Fruit fly (Drosophila melanogaster) whole organism: ENCODE measurements around the gene crn.

ENCODE experiments used
- CG8478 ChIP-seq: fragments of >200 bp; optimal IDR thresholded peaks from 2 replicates; lab custom pipeline; 2018; ENCODE audit warnings: inconsistent platforms
- Dll ChIP-seq: fragments of >200 bp; optimal IDR thresholded peaks from 2 replicates; lab custom pipeline; 2017
- EcR ChIP-seq, 2 experiments: fragments of >200 bp; optimal IDR thresholded peaks; 2 replicates each; lab custom pipeline; 2017; ENCODE audit warnings: missing biosample characterization in 2 of 2, missing genetic modification characterization in 2 of 2, missing genetic modification reagents in 2 of 2
- pan ChIP-seq: fragments of >200 bp; optimal IDR thresholded peaks from 2 replicates; lab custom pipeline; 2017
- psq ChIP-seq: fragments of >200 bp; optimal IDR thresholded peaks from 2 replicates; lab custom pipeline; 2017
- usp ChIP-seq: fragments of >200 bp; optimal IDR thresholded peaks from 2 replicates; lab custom pipeline; 2017; ENCODE audit warnings: missing biosample characterization, missing genetic modification characterization, mixed read lengths

crn gene

DNA sequence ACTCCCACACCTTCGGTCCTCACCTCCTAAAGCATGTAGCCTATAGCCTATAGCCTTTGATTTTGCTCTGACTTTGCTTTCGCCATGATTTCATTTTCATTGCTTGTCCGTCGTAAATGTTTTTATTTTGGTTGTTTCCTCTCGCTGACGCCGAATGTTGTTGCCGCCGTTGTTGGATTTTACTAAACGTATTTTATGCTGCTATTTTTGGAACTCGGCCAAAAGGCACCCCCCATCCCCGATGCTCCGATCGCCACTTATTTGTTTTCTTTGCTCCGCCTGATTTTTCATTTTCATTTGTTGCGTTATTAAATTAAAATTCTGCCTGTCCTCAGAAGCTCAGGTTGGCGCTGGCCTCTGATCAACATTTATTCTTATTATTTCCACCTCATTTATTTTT lies 30.5 kb downstream of the crn start:
- TF ChIP-seq pan (lab: Kevin White, UChicago): no peak
- no peak for TF ChIP-seq CG8478 (lab: Kevin White, UChicago)
- TF ChIP-seq usp (GFP tag; lab: Kevin White, UChicago): no peak
- no peak for TF ChIP-seq Dll (lab: Kevin White, UChicago)
- TF ChIP-seq EcR (GFP tag; optimal IDR thresholded peaks at IDR 0.05; lab: Kevin White, UChicago): no peak
- no peak for TF ChIP-seq psq (lab: Kevin White, UChicago)

- TF ChIP-seq CG8478 (lab: Kevin White, UChicago): no peak
- no peak for TF ChIP-seq psq (lab: Kevin White, UChicago)
- no peak for TF ChIP-seq Dll (lab: Kevin White, UChicago)
- TF ChIP-seq pan (lab: Kevin White, UChicago): no peak
- TF ChIP-seq EcR (GFP tag; optimal IDR thresholded peaks at IDR 0.05; lab: Kevin White, UChicago): no peak
- no peak for TF ChIP-seq usp (GFP tag; lab: Kevin White, UChicago)
Observed at dm6 chrX:2218455-2218854, 31.3 kb downstream of the crn start.

DNA sequence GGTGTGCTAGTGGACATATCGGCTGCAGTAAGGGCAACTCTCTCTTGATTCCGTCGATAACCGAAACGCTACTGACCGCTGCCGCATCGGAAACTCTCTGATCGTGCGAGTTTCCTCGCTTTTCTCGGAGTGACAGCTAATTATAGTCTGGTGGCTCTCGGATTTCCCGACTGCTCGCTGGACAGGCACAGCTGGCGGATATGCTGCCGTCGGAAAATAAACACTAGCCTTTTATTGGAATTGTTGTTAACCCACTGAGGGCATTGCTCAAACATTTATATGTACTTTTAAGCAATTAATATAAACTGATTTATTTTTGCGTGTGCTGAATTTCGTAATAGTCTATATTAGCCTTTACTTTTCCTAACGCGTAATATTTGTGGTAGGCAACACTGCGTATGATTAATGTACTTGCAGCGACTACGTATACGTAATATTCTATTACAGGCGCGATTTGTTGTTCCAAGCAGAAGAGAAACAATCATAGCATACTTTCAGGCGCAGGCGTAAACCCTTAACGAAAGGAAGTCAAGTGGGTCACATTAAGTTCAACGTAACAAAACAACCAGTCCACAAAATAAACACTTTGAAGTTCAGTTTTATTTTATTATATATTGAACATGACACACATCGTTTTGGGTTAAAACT lies 35.9 kb downstream of the crn start, which contains the start of gene SmydA-8:
TSS of gene SmydA-8 (minus strand) at position 51 of the 648 bp plus-strand sequence.
- TF ChIP-seq CG8478 (lab: Kevin White, UChicago) (no peak), Dll (lab: Kevin White, UChicago) (no peak), psq (lab: Kevin White, UChicago) (no peak), usp (GFP tag; lab: Kevin White, UChicago) (no peak)

DNA sequence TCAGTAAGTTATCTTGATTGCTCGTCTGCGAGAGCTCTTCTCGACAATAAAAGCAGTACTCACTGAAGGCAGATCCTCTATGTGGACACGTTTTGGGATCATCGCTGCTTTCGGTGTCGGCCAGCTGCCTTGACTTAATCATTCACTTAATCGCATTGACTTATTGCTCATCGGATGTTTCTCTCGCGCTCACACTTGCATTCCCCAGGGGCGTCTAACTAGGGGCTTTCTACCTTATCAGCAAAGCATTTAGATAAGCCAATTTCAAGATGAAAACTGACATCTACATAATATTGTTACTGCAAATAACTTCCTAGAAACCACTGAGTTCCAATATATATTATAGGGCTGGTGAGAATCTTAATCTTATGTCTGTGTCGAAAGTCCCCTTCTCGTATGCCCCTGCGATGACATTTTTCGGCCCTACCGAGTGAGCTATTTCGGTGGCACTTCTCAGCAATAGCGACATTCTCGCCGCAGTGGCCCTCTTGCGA lies 37.4 kb downstream of the crn start:
- TF ChIP-seq Dll (lab: Kevin White, UChicago) (no peak), EcR (GFP tag; optimal IDR thresholded peaks at IDR 0.05; lab: Kevin White, UChicago) (no peak), usp (GFP tag; lab: Kevin White, UChicago) (no peak), psq (lab: Kevin White, UChicago) (no peak), CG8478 (lab: Kevin White, UChicago) (no peak), pan (lab: Kevin White, UChicago) (no peak)

DNA sequence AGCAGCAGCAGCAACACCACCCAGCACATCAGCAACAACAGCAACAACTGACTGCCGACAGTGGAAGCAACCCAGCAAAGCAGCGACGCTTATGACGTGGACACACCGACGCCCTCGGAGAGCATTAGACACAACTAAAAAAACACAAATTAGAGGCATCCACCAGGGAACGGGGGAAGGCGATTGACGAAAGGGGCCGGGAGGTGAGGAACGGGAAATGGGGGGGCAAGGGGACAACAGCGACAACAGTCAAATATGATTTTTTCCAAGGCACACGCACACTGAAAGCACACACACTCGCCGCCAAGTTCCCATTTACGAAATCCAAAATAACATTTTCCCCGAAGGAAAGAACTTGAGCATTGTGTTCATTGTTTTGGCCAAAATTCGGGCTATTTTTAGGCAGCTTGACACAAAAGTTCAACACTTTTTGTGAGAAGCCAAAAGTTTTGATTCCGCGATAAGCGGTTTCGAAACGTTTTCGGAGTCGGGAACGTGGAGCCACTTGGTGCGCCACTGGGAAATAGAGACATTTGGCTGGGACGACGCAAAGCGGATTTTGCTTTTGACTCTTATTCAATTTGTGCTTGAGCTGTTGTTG lies 41.0 kb downstream of the crn start:
- no peak for TF ChIP-seq Dll (lab: Kevin White, UChicago)
- no peak for TF ChIP-seq pan (lab: Kevin White, UChicago)

DNA sequence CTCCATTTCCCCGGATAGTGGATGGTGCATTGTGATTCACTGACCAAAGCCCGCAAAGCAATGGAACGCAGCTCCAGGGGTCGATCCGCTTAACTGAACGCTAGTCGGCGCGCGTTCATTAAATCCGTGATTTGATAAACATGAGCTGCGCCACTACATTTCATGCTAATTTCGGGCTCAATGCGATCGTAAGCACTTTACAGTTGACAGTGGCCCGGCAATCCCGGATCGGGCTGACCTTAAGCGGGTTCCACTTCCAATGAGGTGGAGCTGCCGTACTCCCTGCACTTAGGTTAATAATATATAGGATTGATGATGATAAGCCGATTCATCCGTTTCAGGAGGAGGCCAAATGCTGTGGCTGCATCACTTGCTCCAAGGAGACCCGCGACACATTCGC lies 46.0 kb downstream of the crn start, which contains the start of gene FarO:
TSS of gene FarO (minus strand) at position 101 of the 400 bp plus-strand sequence.
- TF ChIP-seq usp (GFP tag; lab: Kevin White, UChicago) (no peak), EcR (GFP tag; optimal IDR thresholded peaks at IDR 0.05; lab: Kevin White, UChicago) (no peak), pan (lab: Kevin White, UChicago) (no peak), Dll (lab: Kevin White, UChicago) (no peak), CG8478 (lab: Kevin White, UChicago) (no peak), psq (lab: Kevin White, UChicago) (no peak)

dm6 chrX:2199303-2199702 lies 50.5 kb downstream of the crn start:
- TF ChIP-seq pan (lab: Kevin White, UChicago) (no peak), psq (lab: Kevin White, UChicago) (no peak), usp (GFP tag; lab: Kevin White, UChicago) (no peak), EcR (GFP tag; optimal IDR thresholded peaks at IDR 0.05; lab: Kevin White, UChicago) (no peak), Dll (lab: Kevin White, UChicago) (no peak), CG8478 (lab: Kevin White, UChicago) (no peak)

- TF ChIP-seq psq (lab: Kevin White, UChicago) (no peak), pan (lab: Kevin White, UChicago) (no peak), Dll (lab: Kevin White, UChicago) (no peak), usp (GFP tag; lab: Kevin White, UChicago) (no peak), CG8478 (lab: Kevin White, UChicago) (no peak), EcR (GFP tag; optimal IDR thresholded peaks at IDR 0.05; lab: Kevin White, UChicago) (no peak)
Observed at dm6 chrX:2198272-2198571, 51.6 kb downstream of the crn start.
